Fruit fly (Drosophila melanogaster) whole organism, embryonic: ENCODE data around the gene Nubpl.

Experiments
- Antp ChIP-seq: fragments of 200-800 bp; sonication (Bioruptor generic); optimal IDR thresholded peaks from 3 replicates; lab custom pipeline; 2016; ENCODE audit warnings: missing biosample characterization, missing genetic modification characterization
- Atf-2 ChIP-seq: fragments of 200-800 bp; sonication (Bioruptor generic); optimal IDR thresholded peaks from 2 replicates; lab custom pipeline; 2016; ENCODE audit warnings: missing biosample characterization, missing genetic modification characterization
- CG10267 ChIP-seq: fragments of 200-800 bp; sonication (Bioruptor generic); optimal IDR thresholded peaks from 2 replicates; lab custom pipeline; 2018; ENCODE audit warnings: missing biosample characterization, mild to moderate bottlenecking, missing genetic modification characterization, moderate library complexity
- CG10321 ChIP-seq: fragments of 200-800 bp; sonication (Bioruptor generic); IDR thresholded peaks from 2 replicates; pipeline ENCODE4 v1.3.6; 2022; ENCODE audit warnings: missing biosample characterization, missing genetic modification characterization
- CG10565 ChIP-seq: fragments of 200-800 bp; sonication (Bioruptor generic); optimal IDR thresholded peaks from 3 replicates; lab custom pipeline; 2016; ENCODE audit warnings: missing biosample characterization, mild to moderate bottlenecking, missing genetic modification characterization
- CG10654 ChIP-seq: fragments of 200-800 bp; sonication (Bioruptor generic); optimal IDR thresholded peaks from 2 replicates; lab custom pipeline; 2016; ENCODE audit warnings: missing biosample characterization, missing genetic modification characterization
- CG12104 ChIP-seq: fragments of 200-800 bp; sonication (Bioruptor generic); optimal IDR thresholded peaks from 3 replicates; lab custom pipeline; 2016; ENCODE audit warnings: missing biosample characterization, missing genetic modification characterization
- CG12744 ChIP-seq: fragments of 200-800 bp; sonication (Bioruptor generic); optimal IDR thresholded peaks from 2 replicates; lab custom pipeline; 2016; ENCODE audit warnings: missing biosample characterization, missing genetic modification characterization
- CG13287 ChIP-seq: fragments of 200-800 bp; sonication (Bioruptor generic); IDR thresholded peaks from 2 replicates; pipeline ENCODE4 v1.3.6; 2022; ENCODE audit warnings: missing biosample characterization, missing genetic modification characterization; ENCODE audit not compliant: partially characterized antibody
- CG15696 ChIP-seq: fragments of 200-800 bp; sonication (Bioruptor generic); optimal IDR thresholded peaks from 2 replicates; lab custom pipeline; 2019; ENCODE audit warnings: missing biosample characterization, mild to moderate bottlenecking, missing genetic modification characterization, moderate library complexity
- CG16863 ChIP-seq: fragments of 200-800 bp; sonication (Bioruptor generic); optimal IDR thresholded peaks from 3 replicates; lab custom pipeline; 2016; ENCODE audit warnings: missing biosample characterization, missing genetic modification characterization
- CG17359 ChIP-seq: fragments of 200-800 bp; sonication (Bioruptor generic); optimal IDR thresholded peaks from 3 replicates; lab custom pipeline; 2018; ENCODE audit warnings: missing biosample characterization, mild to moderate bottlenecking, missing genetic modification characterization, moderate library complexity
- CG17361 ChIP-seq: fragments of 200-800 bp; sonication (Bioruptor generic); IDR thresholded peaks from 3 replicates; pipeline ENCODE4 v1.3.6; 2022; ENCODE audit warnings: missing biosample characterization, missing genetic modification characterization
- CG17802 ChIP-seq: fragments of 200-800 bp; sonication (Bioruptor generic); optimal IDR thresholded peaks from 2 replicates; lab custom pipeline; 2018; ENCODE audit warnings: missing biosample characterization, mild to moderate bottlenecking, missing genetic modification characterization, moderate library complexity
- CG31388 ChIP-seq: fragments of 200-800 bp; sonication (Bioruptor generic); optimal IDR thresholded peaks from 2 replicates; lab custom pipeline; 2016; ENCODE audit warnings: missing biosample characterization, missing genetic modification characterization
- CG31441 ChIP-seq: fragments of 200-800 bp; sonication (Bioruptor generic); IDR thresholded peaks from 2 replicates; pipeline ENCODE4 v1.3.6; 2022; ENCODE audit warnings: missing biosample characterization, missing genetic modification characterization
- CG34422 ChIP-seq: fragments of 200-800 bp; sonication (Bioruptor generic); IDR thresholded peaks from 3 replicates; pipeline ENCODE4 v1.3.6; 2022; ENCODE audit warnings: missing biosample characterization, missing genetic modification characterization
- CG4617 ChIP-seq: fragments of 200-800 bp; sonication (Bioruptor generic); optimal IDR thresholded peaks from 3 replicates; lab custom pipeline; 2016; ENCODE audit warnings: missing biosample characterization, missing genetic modification characterization, borderline replicate concordance
- CG7372 ChIP-seq: fragments of 200-800 bp; sonication (Bioruptor generic); IDR thresholded peaks from 2 replicates; pipeline ENCODE4 v1.3.6; 2022; ENCODE audit warnings: missing biosample characterization, missing genetic modification characterization
- CG8089 ChIP-seq: fragments of 200-800 bp; sonication (Bioruptor generic); optimal IDR thresholded peaks from 3 replicates; lab custom pipeline; 2016; ENCODE audit warnings: missing biosample characterization, missing genetic modification characterization
- CG9727 ChIP-seq: fragments of 200-800 bp; sonication (Bioruptor generic); optimal IDR thresholded peaks from 3 replicates; lab custom pipeline; 2017; ENCODE audit warnings: missing biosample characterization, mild to moderate bottlenecking, missing genetic modification characterization
- CG9817 ChIP-seq: fragments of 200-800 bp; sonication (Bioruptor generic); optimal IDR thresholded peaks from 2 replicates; lab custom pipeline; 2018; ENCODE audit warnings: missing biosample characterization, mild to moderate bottlenecking, missing genetic modification characterization, moderate library complexity
- Dad ChIP-seq: fragments of 200-800 bp; sonication (Bioruptor generic); optimal IDR thresholded peaks from 3 replicates; lab custom pipeline; 2016; ENCODE audit warnings: missing biosample characterization, missing genetic modification characterization
- Dek ChIP-seq: fragments of 200-800 bp; sonication (Bioruptor generic); optimal IDR thresholded peaks from 3 replicates; lab custom pipeline; 2019; ENCODE audit warnings: missing biosample characterization, mild to moderate bottlenecking, missing genetic modification characterization, moderate library complexity
- HLH3B ChIP-seq: fragments of 200-800 bp; sonication (Bioruptor generic); IDR thresholded peaks from 2 replicates; pipeline ENCODE4 v1.3.6; 2022; ENCODE audit warnings: missing biosample characterization, missing genetic modification characterization
- Hand ChIP-seq: fragments of 200-800 bp; sonication (Bioruptor generic); optimal IDR thresholded peaks from 2 replicates; lab custom pipeline; 2017; ENCODE audit warnings: mild to moderate bottlenecking, missing biosample characterization, missing genetic modification reagents, missing genetic modification characterization
- Kr ChIP-seq: fragments of 200-800 bp; sonication (Bioruptor generic); optimal IDR thresholded peaks from 2 replicates; lab custom pipeline; 2017; ENCODE audit warnings: missing biosample characterization, mild to moderate bottlenecking, missing genetic modification characterization
- Lhr ChIP-seq: fragments of 200-800 bp; sonication (Bioruptor generic); optimal IDR thresholded peaks from 3 replicates; lab custom pipeline; 2017; ENCODE audit warnings: mild to moderate bottlenecking, missing biosample characterization, missing genetic modification reagents, missing genetic modification characterization
- Lpt ChIP-seq: fragments of >200 bp; optimal IDR thresholded peaks from 2 replicates; lab custom pipeline; 2018; ENCODE audit warnings: missing biosample characterization, missing genetic modification characterization
- NFAT ChIP-seq: fragments of 200-800 bp; sonication (Bioruptor generic); IDR thresholded peaks from 2 replicates; pipeline ENCODE4 v1.3.6; 2022; ENCODE audit warnings: missing biosample characterization, missing genetic modification characterization
- Oli ChIP-seq: fragments of 200-800 bp; sonication (Bioruptor generic); optimal IDR thresholded peaks from 2 replicates; lab custom pipeline; 2018; ENCODE audit warnings: missing biosample characterization, mild to moderate bottlenecking, missing genetic modification characterization, moderate library complexity
- Sin3A ChIP-seq: fragments of >200 bp; optimal IDR thresholded peaks from 2 replicates; lab custom pipeline; 2018
- Tbp ChIP-seq: fragments of >200 bp; optimal IDR thresholded peaks from 2 replicates; lab custom pipeline; 2018; ENCODE audit warnings: missing biosample characterization, missing genetic modification characterization
- ab ChIP-seq: fragments of 200-800 bp; sonication (Bioruptor generic); optimal IDR thresholded peaks from 2 replicates; lab custom pipeline; 2016; ENCODE audit warnings: missing biosample characterization, missing genetic modification characterization
- bsh ChIP-seq, 2 experiments: fragments of 200-800 bp; sonication (Bioruptor generic); optimal IDR thresholded peaks; 2 replicates each; lab custom pipeline; 2017 to 2018; ENCODE audit warnings: mild to moderate bottlenecking in 2 of 2, missing biosample characterization in 2 of 2, missing genetic modification characterization in 2 of 2, moderate library complexity in 1 of 2
- cad ChIP-seq: fragments of >200 bp; optimal IDR thresholded peaks from 2 replicates; lab custom pipeline; 2017; ENCODE audit warnings: missing biosample characterization, missing genetic modification characterization
- dmrt99B ChIP-seq: fragments of 200-800 bp; sonication (Bioruptor generic); optimal IDR thresholded peaks from 2 replicates; lab custom pipeline; 2018; ENCODE audit warnings: missing biosample characterization, mild to moderate bottlenecking, missing genetic modification characterization, moderate library complexity
- emc ChIP-seq: fragments of 200-800 bp; sonication (Bioruptor generic); optimal IDR thresholded peaks from 2 replicates; lab custom pipeline; 2016; ENCODE audit warnings: missing biosample characterization, missing genetic modification characterization
- ems ChIP-seq: fragments of 200-800 bp; sonication (Bioruptor generic); optimal IDR thresholded peaks from 3 replicates; lab custom pipeline; 2016; ENCODE audit warnings: missing biosample characterization, missing genetic modification characterization
- gcm ChIP-seq: fragments of 200-800 bp; sonication (Bioruptor generic); optimal IDR thresholded peaks from 2 replicates; lab custom pipeline; 2019; ENCODE audit warnings: missing biosample characterization, mild to moderate bottlenecking, missing genetic modification characterization, moderate library complexity
- gro ChIP-seq: fragments of 200-800 bp; sonication (Bioruptor generic); optimal IDR thresholded peaks from 2 replicates; lab custom pipeline; 2016; ENCODE audit warnings: missing biosample characterization, missing genetic modification characterization
- hth ChIP-seq: fragments of >200 bp; optimal IDR thresholded peaks from 2 replicates; lab custom pipeline; 2017; ENCODE audit warnings: inconsistent platforms
- inv ChIP-seq: fragments of 200-800 bp; sonication (Bioruptor generic); IDR thresholded peaks from 2 replicates; pipeline ENCODE4 v1.3.6; 2022; ENCODE audit warnings: missing biosample characterization, missing genetic modification characterization; ENCODE audit not compliant: partially characterized antibody
- lilli ChIP-seq: fragments of 200-800 bp; sonication (Bioruptor generic); optimal IDR thresholded peaks from 3 replicates; lab custom pipeline; 2016; ENCODE audit warnings: missing biosample characterization, missing genetic modification characterization
- lmd ChIP-seq: fragments of 200-800 bp; sonication (Bioruptor generic); IDR thresholded peaks from 2 replicates; pipeline ENCODE4 v1.3.6; 2022; ENCODE audit warnings: missing biosample characterization, missing genetic modification characterization
- lov ChIP-seq, 2 experiments: fragments of 200-800 bp in 1 of 2; fragments of >200 bp in 1 of 2; sonication (Bioruptor generic) in 1 of 2; IDR thresholded peaks in 1 of 2; optimal IDR thresholded peaks in 1 of 2; 2 replicates in 1 of 2; 3 replicates in 1 of 2; pipeline versions ENCODE4 v1.3.6 to Lab custom; 2017 to 2022; ENCODE audit warnings: missing biosample characterization in 1 of 2, missing genetic modification characterization in 1 of 2
- nmo ChIP-seq: fragments of 200-800 bp; sonication (Bioruptor generic); optimal IDR thresholded peaks from 2 replicates; lab custom pipeline; 2018; ENCODE audit warnings: missing biosample characterization, mild to moderate bottlenecking, missing genetic modification characterization, moderate library complexity
- peb ChIP-seq: fragments of 200-800 bp; sonication (Bioruptor generic); IDR thresholded peaks from 2 replicates; pipeline ENCODE4 v1.3.6; 2022; ENCODE audit warnings: missing biosample characterization, missing genetic modification characterization
- row ChIP-seq: fragments of 200-800 bp; sonication (Bioruptor generic); IDR thresholded peaks from 3 replicates; pipeline ENCODE4 v1.3.6; 2022; ENCODE audit warnings: missing biosample characterization, missing genetic modification characterization
- tio ChIP-seq: fragments of 200-800 bp; sonication (Bioruptor generic); optimal IDR thresholded peaks from 2 replicates; lab custom pipeline; 2017; ENCODE audit warnings: missing biosample characterization, missing genetic modification characterization, inconsistent platforms
- zf30C ChIP-seq: fragments of 200-800 bp; sonication (Bioruptor generic); optimal IDR thresholded peaks from 3 replicates; lab custom pipeline; 2018; ENCODE audit warnings: missing biosample characterization, mild to moderate bottlenecking, missing genetic modification characterization

Gene Nubpl

DNA sequence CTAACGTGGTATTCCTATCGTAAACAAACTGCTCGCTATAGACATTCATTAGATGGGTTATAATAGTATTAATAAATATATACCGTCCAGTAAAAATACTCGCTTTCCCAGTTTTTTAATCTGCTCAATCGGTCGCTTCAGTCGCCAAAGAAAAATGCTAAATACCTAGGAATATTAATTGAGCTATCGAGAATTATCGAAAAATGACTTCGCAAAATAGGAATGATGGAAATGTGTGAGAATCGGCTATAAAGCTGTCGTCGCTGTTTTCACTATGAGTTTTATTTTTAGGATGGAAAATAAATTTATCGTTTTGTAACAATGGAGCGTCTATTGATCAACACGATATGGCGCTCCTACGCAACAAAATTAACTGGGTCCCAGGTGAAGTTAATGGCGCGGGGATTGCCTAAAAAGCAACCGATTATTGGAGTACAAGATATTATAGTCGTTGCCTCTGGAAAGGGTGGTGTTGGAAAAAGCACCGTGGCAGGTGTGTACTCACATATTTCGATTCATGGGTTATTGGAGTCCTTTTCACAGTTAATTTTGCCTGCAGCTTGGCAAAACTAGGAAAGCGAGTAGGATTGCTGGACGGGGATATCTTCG, at the start of gene Nubpl (continued):
- TF ChIP-seq Antp (GFP tag; lab: Kevin White, UChicago) (no peak), ems (GFP tag; lab: Kevin White, UChicago) (no peak), CG8089 (GFP tag; lab: Kevin White, UChicago) (peak; percentile 20), CG4617 (GFP tag; lab: Kevin White, UChicago) (peak; percentile 81), zf30C (GFP tag; lab: Kevin White, UChicago) (no peak), Oli (no peak), emc (GFP tag; lab: Kevin White, UChicago) (no peak), lmd (GFP tag; lab: Robert Waterston, UW) (no peak), CG17802 (tag; lab: Kevin White, UChicago) (peak; percentile 98), inv (GFP tag; lab: Robert Waterston, UW) (no peak), Dek (no peak), CG34422 (GFP tag; lab: Robert Waterston, UW) (no peak), CG10267 (peak; percentile 21), cad (GFP tag; lab: Kevin White, UChicago) (no peak), NFAT (no peak), Lpt (GFP tag; lab: Kevin White, UChicago) (no peak), dmrt99B (tag; lab: Kevin White, UChicago) (no peak), hth (lab: Kevin White, UChicago) (no peak), CG17359 (tag; lab: Kevin White, UChicago) (no peak), CG9817 (no peak), CG17361 (GFP tag; lab: Robert Waterston, UW) (peak; percentile 48; the same call in 1 of the 3 replicates), CG31441 (GFP tag; lab: Robert Waterston, UW) (no peak), CG12744 (no peak), CG15696 (tag; lab: Kevin White, UChicago) (no peak), CG7372 (GFP tag; lab: Robert Waterston, UW) (no peak), Kr (GFP tag; lab: Kevin White, UChicago) (no peak), row (GFP tag; lab: Robert Waterston, UW) (peak; percentile 78), CG10321 (GFP tag; lab: Robert Waterston, UW) (no peak), Atf-2 (GFP tag; lab: Kevin White, UChicago) (no peak), gcm (GFP tag; lab: Kevin White, UChicago) (no peak), CG9727 (GFP tag; lab: Kevin White, UChicago) (no peak), CG13287 (GFP tag; lab: Robert Waterston, UW) (no peak), CG31388 (GFP tag; lab: Kevin White, UChicago) (no peak), lov (optimal IDR thresholded peaks at IDR 0.05; lab: Kevin White, UChicago) (no peak), lov (GFP tag; IDR thresholded peaks at IDR 0.05; lab: Robert Waterston, UW) (no peak), Tbp (GFP tag; lab: Kevin White, UChicago) (no peak), gro (GFP tag; lab: Kevin White, UChicago) (no peak), CG12104 (GFP tag; lab: Kevin White, UChicago) (no peak), peb (GFP tag; lab: Robert Waterston, UW) (no peak), nmo (peak; percentile 55), CG10565 (no peak), HLH3B (GFP tag; lab: Robert Waterston, UW) (no peak), lilli (no peak), tio (GFP tag; lab: Kevin White, UChicago) (no peak), Hand (no peak), CG10654 (GFP tag; lab: Kevin White, UChicago) (no peak), ab (no peak), CG16863 (GFP tag; lab: Kevin White, UChicago) (no peak), Sin3A (lab: Kevin White, UChicago) (no peak), bsh (GFP tag; optimal IDR thresholded peaks at IDR 0.05; lab: Kevin White, UChicago) (no peak), Dad (GFP tag; lab: Kevin White, UChicago) (no peak), Lhr (peak; percentile 85)
